Fruit fly (Drosophila melanogaster): ENCODE data around the gene ko.
A peak's percentile ranks its signal among the peaks of the same experiment; 100 is the strongest.

Gene ko

DNA sequence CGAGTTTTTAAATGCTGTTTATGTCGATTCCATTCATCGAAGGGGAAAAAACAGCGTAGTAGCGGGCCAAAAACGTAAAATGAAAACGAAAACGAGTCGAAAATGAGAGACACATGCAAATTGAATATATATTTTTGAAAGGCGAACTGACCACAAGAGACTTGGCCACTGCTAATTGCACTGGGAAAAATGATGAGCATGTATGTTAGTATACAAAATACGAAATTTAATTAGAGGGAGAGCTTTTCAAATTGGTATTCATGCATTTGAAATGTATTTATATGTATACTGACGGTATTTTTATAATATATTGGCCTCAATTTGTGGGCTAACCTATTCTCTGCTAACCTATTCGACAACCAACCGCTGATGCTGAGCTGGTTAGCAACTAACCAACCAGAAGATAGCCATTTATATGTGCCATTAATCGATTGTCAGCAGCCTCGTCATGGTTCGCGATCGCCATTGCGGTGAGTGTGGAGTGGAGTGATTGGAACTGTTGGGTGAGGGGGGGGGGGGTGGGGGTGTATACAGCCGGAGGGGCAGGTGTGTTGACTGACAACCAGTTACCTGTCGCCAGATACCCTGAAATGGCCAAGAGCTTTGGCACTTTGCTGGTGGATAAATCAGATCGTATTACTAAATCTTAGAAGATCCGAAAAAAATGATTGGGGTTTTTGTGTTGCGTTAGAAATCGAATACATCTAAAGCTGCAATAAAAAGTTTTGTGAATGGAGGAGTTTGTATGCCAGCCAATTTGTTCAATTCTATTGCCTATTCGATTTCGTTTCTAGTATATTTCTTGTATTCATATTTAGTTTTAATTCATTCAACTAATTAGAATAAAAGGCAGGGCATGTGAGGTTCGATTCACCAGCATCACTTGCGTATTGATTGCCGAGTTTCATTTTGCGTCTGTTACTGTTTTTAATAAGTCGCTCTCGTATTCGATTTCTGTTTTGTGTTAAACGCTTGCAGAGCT lies 88.7 kb downstream of the ko start:
- TF ChIP-seq CrebA (GFP tag; optimal IDR thresholded peaks at IDR 0.05; ENCODE audit: borderline replicate concordance) (no peak), OdsH (GFP tag; optimal IDR thresholded peaks at IDR 0.05) (peak; percentile 9), CG9705 (GFP tag; optimal IDR thresholded peaks at IDR 0.05) (no peak), fru (GFP tag; optimal IDR thresholded peaks at IDR 0.05) (peak; percentile 1), Abd-B (GFP tag; optimal IDR thresholded peaks at IDR 0.05) (no peak), pan (optimal IDR thresholded peaks at IDR 0.05) (no peak), Dif (GFP tag; optimal IDR thresholded peaks at IDR 0.05; ENCODE audit: partially characterized antibody) (no peak), Rel (GFP tag; optimal IDR thresholded peaks at IDR 0.05) (no peak), Rel (tag; optimal IDR thresholded peaks at IDR 0.05) (peak; percentile 8), N (GFP tag; optimal IDR thresholded peaks at IDR 0.05) (no peak), CG32264 (GFP tag; optimal IDR thresholded peaks at IDR 0.05) (no peak), br (GFP tag; optimal IDR thresholded peaks at IDR 0.05) (peak; percentile 20), psq (GFP tag; optimal IDR thresholded peaks at IDR 0.05) (peak; percentile 18), brk (GFP tag; optimal IDR thresholded peaks at IDR 0.05) (no peak), h (GFP tag; optimal IDR thresholded peaks at IDR 0.05) (peak; percentile 41), sage (GFP tag; optimal IDR thresholded peaks at IDR 0.05) (no peak), sv (GFP tag; optimal IDR thresholded peaks at IDR 0.05) (no peak), Dfd (GFP tag; optimal IDR thresholded peaks at IDR 0.05) (no peak), tai (GFP tag; optimal IDR thresholded peaks at IDR 0.05) (no peak), rgr (GFP tag; optimal IDR thresholded peaks at IDR 0.05) (peak; percentile 19), Hr78 (GFP tag; optimal IDR thresholded peaks at IDR 0.05) (no peak), usp (GFP tag; optimal IDR thresholded peaks at IDR 0.05) (no peak), GATAd (GFP tag; optimal IDR thresholded peaks at IDR 0.05) (no peak), dl (GFP tag; optimal IDR thresholded peaks at IDR 0.05; ENCODE audit: insufficient read depth in 1 of 2, partially characterized antibody in 2 of 2) (no peak), lola (GFP tag; optimal IDR thresholded peaks at IDR 0.05) (no peak), Mio (GFP tag; optimal IDR thresholded peaks at IDR 0.05) (no peak), HLH106 (tag; optimal IDR thresholded peaks at IDR 0.05) (peak; percentile 48), dmrt93B (GFP tag; optimal IDR thresholded peaks at IDR 0.05) (peak; percentile 6), jim (GFP tag; optimal IDR thresholded peaks at IDR 0.05) (no peak), Myc (optimal IDR thresholded peaks at IDR 0.05) (no peak), ey (GFP tag; optimal IDR thresholded peaks at IDR 0.05) (peak; percentile 26), Hnf4 (GFP tag; optimal IDR thresholded peaks at IDR 0.05) (peak; percentile 7), dsf (GFP tag; optimal IDR thresholded peaks at IDR 0.05; ENCODE audit: borderline replicate concordance) (no peak), foxo (GFP tag; optimal IDR thresholded peaks at IDR 0.05) (peak in 1 of 2 experiments; percentile 50), Hr83 (GFP tag; optimal IDR thresholded peaks at IDR 0.05; ENCODE audit: poor library complexity, severe bottlenecking) (no peak), Sp1 (GFP tag; optimal IDR thresholded peaks at IDR 0.05) (peak; percentile 53), Vsx2 (GFP tag; optimal IDR thresholded peaks at IDR 0.05; ENCODE audit: partially characterized antibody) (no peak), woc (GFP tag; optimal IDR thresholded peaks at IDR 0.05) (no peak), Jra (GFP tag; optimal IDR thresholded peaks at IDR 0.05) (no peak)

DNA sequence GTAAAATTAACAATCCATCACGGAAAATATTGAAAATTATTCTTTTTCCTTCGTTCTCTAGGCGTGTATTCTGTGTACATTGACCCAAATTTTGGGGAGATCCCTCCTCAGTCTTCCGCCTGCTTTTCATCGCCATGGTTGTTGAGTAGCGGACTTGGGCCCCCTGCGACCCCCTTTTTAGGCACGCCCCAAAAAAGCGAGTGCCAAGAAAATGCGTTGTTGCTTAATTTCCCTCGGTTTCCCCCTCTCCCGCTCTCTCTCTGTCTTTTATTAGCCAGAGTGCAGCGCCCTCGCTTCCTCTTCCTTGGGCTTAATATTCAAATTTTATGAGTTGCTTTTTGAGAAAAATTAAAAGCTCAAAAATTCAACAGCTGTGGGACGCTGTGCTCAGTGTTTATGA lies 90.1 kb downstream of the ko start:
- no peak for TF ChIP-seq CG9705 (GFP tag; optimal IDR thresholded peaks at IDR 0.05)
- no peak for TF ChIP-seq Rel (GFP tag; optimal IDR thresholded peaks at IDR 0.05)
- peak; percentile 43 for TF ChIP-seq Rel (tag; optimal IDR thresholded peaks at IDR 0.05)
